Worm (Caenorhabditis elegans) whole organism, young adult: Measurements from ENCODE around the gene chs-2.

Experiments
- B0261.1 ChIP-seq: sonication (generic microtip); optimal IDR thresholded peaks from 2 replicates; lab custom pipeline; 2016; ENCODE audit warnings: mild to moderate bottlenecking, missing genetic modification characterization, moderate library complexity, missing compliant biosample characterization
- B0336.3 ChIP-seq: fragments of 200-800 bp; sonication (Bioruptor generic); IDR thresholded peaks from 2 replicates; pipeline ENCODE4 v1.3.6; 2022; ENCODE audit warnings: missing genetic modification characterization, missing compliant biosample characterization
- C06A6.2 ChIP-seq: fragments of 200-800 bp; sonication (Bioruptor generic); conservative IDR thresholded peaks from 2 replicates; pipeline ENCODE4 v1.3.6; 2022; ENCODE audit warnings: missing genetic modification characterization, missing compliant biosample characterization
- F23B12.7 ChIP-seq: sonication (generic microtip); optimal IDR thresholded peaks from 2 replicates; lab custom pipeline; 2017; ENCODE audit warnings: missing genetic modification characterization, mild to moderate bottlenecking, missing compliant biosample characterization, antibody characterized with exemption, moderate library complexity; ENCODE audit not compliant: insufficient read depth
- F33H1.4 ChIP-seq: fragments of 200-800 bp; sonication (Bioruptor generic); IDR thresholded peaks from 2 replicates; pipeline ENCODE4 v1.3.6; 2022; ENCODE audit warnings: missing genetic modification reagents, missing genetic modification characterization, missing compliant biosample characterization
- F49E8.2 ChIP-seq: sonication (generic microtip); optimal IDR thresholded peaks from 3 replicates; lab custom pipeline; 2017; ENCODE audit warnings: missing genetic modification characterization, mild to moderate bottlenecking, missing compliant biosample characterization, antibody characterized with exemption, moderate library complexity; ENCODE audit not compliant: insufficient read depth
- F52B5.7 ChIP-seq: sonication (generic microtip); optimal IDR thresholded peaks from 2 replicates; lab custom pipeline; 2016; ENCODE audit warnings: mild to moderate bottlenecking, missing genetic modification characterization, missing compliant biosample characterization
- F55B11.4 ChIP-seq: sonication (generic microtip); optimal IDR thresholded peaks from 2 replicates; lab custom pipeline; 2016; ENCODE audit warnings: missing compliant biosample characterization, missing genetic modification characterization, borderline replicate concordance; ENCODE audit not compliant: insufficient read depth
- F57A8.1 ChIP-seq: fragments of 200-800 bp; sonication (Bioruptor generic); optimal IDR thresholded peaks from 2 replicates; lab custom pipeline; 2018; ENCODE audit warnings: mild to moderate bottlenecking, missing genetic modification characterization, moderate library complexity, missing compliant biosample characterization
- Y53F4B.3 ChIP-seq: fragments of 200-800 bp; sonication (Bioruptor generic); IDR thresholded peaks from 2 replicates; pipeline ENCODE4 v1.3.6; 2022; ENCODE audit warnings: missing genetic modification reagents, missing genetic modification characterization, missing compliant biosample characterization
- ZK185.1 ChIP-seq: sonication (generic microtip); optimal IDR thresholded peaks from 2 replicates; lab custom pipeline; 2016; ENCODE audit warnings: mild to moderate bottlenecking, missing genetic modification characterization, missing compliant biosample characterization; ENCODE audit not compliant: poor library complexity, severe bottlenecking
- atf-7 ChIP-seq: sonication (generic microtip); optimal IDR thresholded peaks from 2 replicates; lab custom pipeline; 2017; ENCODE audit warnings: mild to moderate bottlenecking, missing genetic modification characterization, missing compliant biosample characterization
- attf-3 ChIP-seq: fragments of 200-800 bp; sonication (Bioruptor generic); conservative IDR thresholded peaks from 2 replicates; pipeline ENCODE4 v1.3.6; 2022; ENCODE audit warnings: missing genetic modification reagents, missing genetic modification characterization, missing compliant biosample characterization
- attf-6 ChIP-seq: fragments of 200-800 bp; sonication (Bioruptor generic); IDR thresholded peaks from 2 replicates; pipeline ENCODE4 v1.3.6; 2022; ENCODE audit warnings: missing genetic modification reagents, missing genetic modification characterization, missing compliant biosample characterization
- cebp-2 ChIP-seq: fragments of 200-800 bp; sonication (Bioruptor generic); IDR thresholded peaks from 2 replicates; pipeline ENCODE4 v1.3.6; 2022; ENCODE audit warnings: missing genetic modification characterization, missing compliant biosample characterization
- ceh-100 ChIP-seq: fragments of 200-800 bp; sonication (Bioruptor generic); IDR thresholded peaks from 2 replicates; pipeline ENCODE4 v1.3.6; 2022; ENCODE audit warnings: missing genetic modification reagents, missing genetic modification characterization, missing compliant biosample characterization
- chd-7 ChIP-seq: sonication (generic microtip); optimal IDR thresholded peaks from 2 replicates; lab custom pipeline; 2016; ENCODE audit warnings: mild to moderate bottlenecking, missing genetic modification characterization, moderate library complexity, missing compliant biosample characterization
- die-1 ChIP-seq: sonication (generic microtip); optimal IDR thresholded peaks from 2 replicates; lab custom pipeline; 2016; ENCODE audit warnings: missing genotype, mild to moderate bottlenecking, missing genetic modification characterization, missing compliant biosample characterization
- dpff-1 ChIP-seq: sonication (generic microtip); optimal IDR thresholded peaks from 2 replicates; lab custom pipeline; 2017; ENCODE audit warnings: mild to moderate bottlenecking, missing genetic modification characterization, missing compliant biosample characterization
- efl-1 ChIP-seq: fragments of 150-350 bp; optimal IDR thresholded peaks from 2 replicates; lab custom pipeline; 2014; ENCODE audit warnings: missing biosample characterization, missing genetic modification reagents, missing genetic modification characterization
- ets-4 ChIP-seq: fragments of 200-800 bp; sonication (Bioruptor generic); optimal IDR thresholded peaks from 2 replicates; lab custom pipeline; 2018; ENCODE audit warnings: mild to moderate bottlenecking, missing genetic modification characterization, missing compliant biosample characterization
- hmg-20 ChIP-seq: fragments of 200-800 bp; sonication (Bioruptor generic); IDR thresholded peaks from 2 replicates; pipeline ENCODE4 v1.3.6; 2022; ENCODE audit warnings: missing genetic modification reagents, missing genetic modification characterization, missing compliant biosample characterization
- let-607 ChIP-seq, 2 experiments: fragments of 200-800 bp in 1 of 2; sonication (Bioruptor generic) in 1 of 2; sonication (generic microtip) in 1 of 2; optimal IDR thresholded peaks; 2 replicates each; lab custom pipeline; 2016 to 2018; ENCODE audit warnings: mild to moderate bottlenecking in 2 of 2, missing compliant biosample characterization in 2 of 2, missing genetic modification characterization in 2 of 2, moderate library complexity in 2 of 2, missing genotype in 1 of 2
- lin-26 ChIP-seq: fragments of 200-800 bp; sonication (Bioruptor generic); IDR thresholded peaks from 2 replicates; pipeline ENCODE4 v1.3.6; 2022; ENCODE audit warnings: missing genetic modification reagents, missing genetic modification characterization, missing compliant biosample characterization
- lin-40 ChIP-seq: sonication (generic microtip); optimal IDR thresholded peaks from 2 replicates; lab custom pipeline; 2016; ENCODE audit warnings: missing genetic modification characterization, mild to moderate bottlenecking, missing compliant biosample characterization, missing genotype, missing genetic modification reagents
- lin-54 ChIP-seq: fragments of 200-800 bp; sonication (Bioruptor generic); optimal IDR thresholded peaks from 2 replicates; lab custom pipeline; 2018; ENCODE audit warnings: mild to moderate bottlenecking, missing genetic modification characterization, missing compliant biosample characterization
- lir-1 ChIP-seq: fragments of 200-800 bp; sonication (Bioruptor generic); conservative IDR thresholded peaks from 2 replicates; pipeline ENCODE4 v1.3.6; 2022; ENCODE audit warnings: missing genetic modification reagents, missing genetic modification characterization, missing compliant biosample characterization
- lsl-1 ChIP-seq: fragments of 200-800 bp; sonication (Bioruptor generic); optimal IDR thresholded peaks from 2 replicates; lab custom pipeline; 2018; ENCODE audit warnings: mild to moderate bottlenecking, missing genetic modification characterization, moderate library complexity, missing compliant biosample characterization
- lsy-27 ChIP-seq: sonication (generic microtip); optimal IDR thresholded peaks from 2 replicates; lab custom pipeline; 2017; ENCODE audit warnings: missing genetic modification characterization, mild to moderate bottlenecking, missing compliant biosample characterization, antibody characterized with exemption, missing genotype, borderline replicate concordance; ENCODE audit not compliant: insufficient read depth
- mel-28 ChIP-seq: sonication (generic microtip); optimal IDR thresholded peaks from 2 replicates; lab custom pipeline; 2016; ENCODE audit warnings: borderline replicate concordance, mild to moderate bottlenecking, missing genetic modification characterization, missing compliant biosample characterization
- nfyb-1 ChIP-seq: fragments of 200-800 bp; sonication (Bioruptor generic); IDR thresholded peaks from 2 replicates; pipeline ENCODE4 v1.3.6; 2022; ENCODE audit warnings: missing genetic modification reagents, missing genetic modification characterization, missing compliant biosample characterization
- nhr-120 ChIP-seq: fragments of 200-800 bp; sonication (Bioruptor generic); IDR thresholded peaks from 2 replicates; pipeline ENCODE4 v1.3.6; 2022; ENCODE audit warnings: missing genetic modification characterization, missing compliant biosample characterization
- nhr-179 ChIP-seq: sonication (generic microtip); optimal IDR thresholded peaks from 2 replicates; lab custom pipeline; 2016; ENCODE audit warnings: mild to moderate bottlenecking, missing genetic modification characterization, missing compliant biosample characterization
- nhr-80 ChIP-seq: sonication (generic microtip); optimal IDR thresholded peaks from 2 replicates; lab custom pipeline; 2016; ENCODE audit warnings: missing genetic modification characterization, missing compliant biosample characterization
- nhr-90 ChIP-seq: sonication (generic microtip); optimal IDR thresholded peaks from 2 replicates; lab custom pipeline; 2016; ENCODE audit warnings: missing genotype, mild to moderate bottlenecking, missing genetic modification characterization, missing compliant biosample characterization
- pha-4 ChIP-seq: fragments of 150-350 bp; sonication (generic microtip); optimal IDR thresholded peaks from 2 replicates; lab custom pipeline; 2014; ENCODE audit warnings: missing biosample characterization, missing genetic modification reagents, missing genetic modification characterization
- repo-1 ChIP-seq: sonication (generic microtip); optimal IDR thresholded peaks from 2 replicates; lab custom pipeline; 2017; ENCODE audit warnings: mild to moderate bottlenecking, missing genetic modification characterization, missing compliant biosample characterization
- somi-1 ChIP-seq: fragments of 200-800 bp; sonication (Bioruptor generic); optimal IDR thresholded peaks from 2 replicates; lab custom pipeline; 2018; ENCODE audit warnings: mild to moderate bottlenecking, missing genetic modification characterization, missing compliant biosample characterization
- tbp1 ChIP-seq: fragments of 200-800 bp; sonication (Bioruptor generic); optimal IDR thresholded peaks from 2 replicates; lab custom pipeline; 2018; ENCODE audit warnings: mild to moderate bottlenecking, missing genetic modification characterization, missing compliant biosample characterization
- tbx-9 ChIP-seq: sonication (generic microtip); optimal IDR thresholded peaks from 2 replicates; lab custom pipeline; 2016; ENCODE audit warnings: borderline replicate concordance, missing genetic modification characterization, inconsistent platforms, missing compliant biosample characterization
- unc-130 ChIP-seq: sonication (generic microtip); optimal IDR thresholded peaks from 2 replicates; lab custom pipeline; 2016; ENCODE audit warnings: missing genetic modification reagents, missing genetic modification characterization, missing compliant biosample characterization
- unc-62 ChIP-seq: fragments of 150-350 bp; optimal IDR thresholded peaks from 2 replicates; lab custom pipeline; 2014; ENCODE audit warnings: missing biosample characterization, missing genetic modification reagents, missing genetic modification characterization
- zim-3 ChIP-seq: sonication (generic microtip); optimal IDR thresholded peaks from 2 replicates; lab custom pipeline; 2017; ENCODE audit warnings: mild to moderate bottlenecking, missing genetic modification characterization, moderate library complexity, missing compliant biosample characterization
- ztf-18 ChIP-seq: sonication (generic microtip); optimal IDR thresholded peaks from 2 replicates; lab custom pipeline; 2016; ENCODE audit warnings: missing genotype, mild to moderate bottlenecking, missing genetic modification characterization, missing compliant biosample characterization
- ztf-25 ChIP-seq: fragments of 200-800 bp; sonication (Bioruptor generic); IDR thresholded peaks from 2 replicates; pipeline ENCODE4 v1.3.6; 2022; ENCODE audit warnings: missing genetic modification reagents, missing genetic modification characterization, missing compliant biosample characterization
- ztf-26 ChIP-seq: sonication (generic microtip); optimal IDR thresholded peaks from 2 replicates; lab custom pipeline; 2017; ENCODE audit warnings: missing genetic modification characterization, missing compliant biosample characterization
- ztf-28 ChIP-seq: fragments of 200-800 bp; sonication (Bioruptor generic); IDR thresholded peaks from 2 replicates; pipeline ENCODE4 v1.3.6; 2022; ENCODE audit warnings: missing genetic modification reagents, missing genetic modification characterization, missing compliant biosample characterization
- ztf-3 ChIP-seq: fragments of 200-800 bp; sonication (Bioruptor generic); optimal IDR thresholded peaks from 2 replicates; lab custom pipeline; 2018; ENCODE audit warnings: mild to moderate bottlenecking, missing genetic modification characterization, missing compliant biosample characterization

The chs-2 gene

ce11 chrII:255124-255523, 58.3 kb downstream of the chs-2 start (continued):
- TF ChIP-seq F23B12.7 (tag; lab: Kevin White, UChicago) (peak; percentile 77), C06A6.2 (GFP tag; lab: Robert Waterston, UW) (peak; percentile 93), F55B11.4 (tag; lab: Kevin White, UChicago) (no peak), dpff-1 (no peak), hmg-20 (GFP tag; lab: Robert Waterston, UW) (peak; percentile 73), Y53F4B.3 (GFP tag; lab: Robert Waterston, UW) (peak; percentile 63; the same call in 1 of the 2 replicates), F33H1.4 (GFP tag; lab: Robert Waterston, UW) (peak; percentile 59), nhr-80 (tag; lab: Kevin White, UChicago) (peak; percentile 70), B0261.1 (tag; lab: Kevin White, UChicago) (peak; percentile 13), lin-40 (tag; lab: Kevin White, UChicago) (peak; percentile 94), nhr-120 (GFP tag; lab: Robert Waterston, UW) (no peak), F52B5.7 (tag; lab: Kevin White, UChicago) (peak; percentile 54), ets-4 (GFP tag; lab: Kevin White, UChicago) (peak; percentile 42), ztf-3 (no peak), zim-3 (tag; lab: Kevin White, UChicago) (peak; percentile 48), ztf-25 (GFP tag; lab: Robert Waterston, UW) (0 out of 2 replicates have a peak, but pooled peaks have one; percentile 4), atf-7 (peak; percentile 69), die-1 (tag; lab: Kevin White, UChicago) (peak; percentile 23), lin-26 (GFP tag; lab: Robert Waterston, UW) (no peak), B0336.3 (GFP tag; lab: Robert Waterston, UW) (peak; percentile 95), tbp1 (GFP tag; lab: Kevin White, UChicago) (peak; percentile 69), ztf-18 (tag; lab: Kevin White, UChicago) (peak; percentile 83), nhr-179 (tag; lab: Kevin White, UChicago) (no peak), F49E8.2 (peak; percentile 87), lsl-1 (peak; percentile 71), lin-54 (GFP tag; lab: Kevin White, UChicago) (peak; percentile 91), cebp-2 (GFP tag; lab: Robert Waterston, UW) (0 out of 2 replicates have a peak, but pooled peaks have one; percentile 35), repo-1 (peak; percentile 66), unc-62 (GFP tag; lab: Kevin White, UChicago) (no peak), F57A8.1 (GFP tag; lab: Kevin White, UChicago) (peak; percentile 13), somi-1 (GFP tag; lab: Kevin White, UChicago) (peak; percentile 43), chd-7 (peak; percentile 30), let-607 (tag; optimal IDR thresholded peaks at IDR 0.05; lab: Kevin White, UChicago) (peak in 1 of 2 experiments; percentile 59), attf-6 (GFP tag; lab: Robert Waterston, UW) (0 out of 2 replicates have a peak, but pooled peaks have one; percentile 58), pha-4 (tag; lab: Kevin White, UChicago) (peak; percentile 65), unc-130 (GFP tag; lab: Kevin White, UChicago) (peak; percentile 75), nfyb-1 (peak; percentile 90), ztf-26 (tag; lab: Kevin White, UChicago) (peak; percentile 76), mel-28 (tag; lab: Kevin White, UChicago) (peak; percentile 70), ztf-28 (peak; percentile 89), ZK185.1 (tag; lab: Kevin White, UChicago) (peak; percentile 95), efl-1 (peak; percentile 79), lir-1 (GFP tag; lab: Robert Waterston, UW) (peak; percentile 87), lsy-27 (tag; lab: Kevin White, UChicago) (peak; percentile 66), attf-3 (GFP tag; lab: Robert Waterston, UW) (peak; percentile 80), ceh-100 (GFP tag; lab: Robert Waterston, UW) (peak; percentile 86), nhr-90 (tag; lab: Kevin White, UChicago) (peak; percentile 4), tbx-9 (tag; lab: Kevin White, UChicago) (no peak)
